Worm (Caenorhabditis elegans) whole organism, dauer: ENCODE measurements around the gene M60.4.

Experiments used
- unc-62 ChIP-seq: sonication (generic microtip); optimal IDR thresholded peaks from 2 replicates; lab custom pipeline; 2017; ENCODE audit warnings: missing biosample characterization, missing genetic modification reagents, missing genetic modification characterization

The M60.4 gene

ce11 chrX:8243116-8243515 is 7.0 kb upstream of the M60.4 start:
- TF ChIP-seq unc-62, result no peak

- no peak for TF ChIP-seq unc-62
Observed at ce11 chrX:8241906-8242305, 5.8 kb upstream of the M60.4 start, which contains the start of gene endu-2. Gene endu-2, plus strand, starts transcription at chrX:8242301.

- TF ChIP-seq unc-62, result no peak
Observed at ce11 chrX:8238639-8239055, 2.5 kb upstream of the M60.4 start.

- TF ChIP-seq unc-62, result no peak
Observed at ce11 chrX:8236515-8236914, 401 bp upstream of the M60.4 start.

ce11 chrX:8233554-8233953 is 2.6 kb downstream of the M60.4 start:
- no peak for TF ChIP-seq unc-62

- TF ChIP-seq unc-62, result no peak
Observed at ce11 chrX:8231858-8232257, 4.3 kb downstream of the M60.4 start, which contains the start of gene K02A6.3. Gene K02A6.3, minus strand, starts transcription at chrX:8231931.

- no peak for TF ChIP-seq unc-62
Observed at ce11 chrX:8230579-8230978, 5.5 kb downstream of the M60.4 start.

- no peak for TF ChIP-seq unc-62
Observed at ce11 chrX:8229221-8229620, 6.9 kb downstream of the M60.4 start.

ce11 chrX:8224916-8225315 is 11.2 kb downstream of the M60.4 start, which contains the start of gene K02A6.2:
Gene K02A6.2, minus strand, starts transcription at chrX:8225016.
- no peak for TF ChIP-seq unc-62

ce11 chrX:8219428-8219827 is 16.7 kb downstream of the M60.4 start, which contains the start of gene K02A6.1:
Gene K02A6.1, plus strand, starts transcription at chrX:8219728.
- TF ChIP-seq unc-62, result no peak

ce11 chrX:8218653-8219052 is 17.5 kb downstream of the M60.4 start, which contains the start of gene K02A6.4:
Gene K02A6.4, minus strand, starts transcription at chrX:8218753.
- no peak for TF ChIP-seq unc-62

ce11 chrX:8216957-8217356 is 19.2 kb downstream of the M60.4 start:
- no peak for TF ChIP-seq unc-62

- no peak for TF ChIP-seq unc-62
Observed at ce11 chrX:8214424-8215115, 21.5 kb downstream of the M60.4 start, which contains the start of gene C47D2.1. Gene C47D2.1, plus strand, starts transcription at chrX:8215065.

ce11 chrX:8210999-8211398 is 25.1 kb downstream of the M60.4 start, which contains the start of gene cdd-1:
Gene cdd-1, minus strand, starts transcription at chrX:8211149.
- TF ChIP-seq unc-62, result no peak

- no peak for TF ChIP-seq unc-62
Observed at ce11 chrX:8205919-8206318, 30.2 kb downstream of the M60.4 start.

ce11 chrX:8204475-8204874 is 31.6 kb downstream of the M60.4 start:
- no peak for TF ChIP-seq unc-62

ce11 chrX:8203684-8204083 is 32.4 kb downstream of the M60.4 start, which contains the start of gene C17H11.6:
Gene C17H11.6, minus strand, starts transcription at chrX:8203784.
- no peak for TF ChIP-seq unc-62

- no peak for TF ChIP-seq unc-62
Observed at ce11 chrX:8201210-8201609, 34.9 kb downstream of the M60.4 start.
